Worm (Caenorhabditis elegans): Measurements from ENCODE around the gene clc-7.

clc-7 gene

DNA sequence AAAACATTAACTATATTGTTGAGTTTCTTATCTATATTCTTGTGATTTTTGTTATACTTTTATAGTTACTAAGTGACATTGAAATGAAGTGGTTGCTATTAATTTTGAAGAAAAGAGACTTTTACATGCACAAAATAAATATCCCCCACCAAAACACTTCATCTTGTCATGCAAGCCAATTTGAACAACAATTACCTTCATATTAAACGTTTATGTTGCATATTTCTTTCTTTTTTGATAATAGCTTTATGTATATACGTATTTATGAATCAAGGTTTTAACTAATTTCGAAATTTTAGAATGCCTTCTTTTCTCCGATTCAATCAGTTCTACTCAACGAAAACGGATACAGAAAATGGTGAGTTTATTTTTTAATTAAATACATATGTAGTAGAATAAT, at the start of gene clc-7:
Gene clc-7, plus strand, starts transcription at position 301 of the 400 bp plus-strand sequence.
- TF ChIP-seq T22C8.4 (GFP tag; IDR thresholded peaks at IDR 0.05): no peak
- no peak for TF ChIP-seq cog-1 (tag; optimal IDR thresholded peaks at IDR 0.05)
- no peak for TF ChIP-seq klf-2 (GFP tag; conservative IDR thresholded peaks at IDR 0.05)
- no peak for TF ChIP-seq ref-1 (GFP tag; conservative IDR thresholded peaks at IDR 0.05)
- no peak for TF ChIP-seq ztf-29 (GFP tag; IDR thresholded peaks at IDR 0.05)
- no peak for TF ChIP-seq ztf-23 (GFP tag; IDR thresholded peaks at IDR 0.05)
- no peak for TF ChIP-seq flt-1 (GFP tag; IDR thresholded peaks at IDR 0.05)
- TF ChIP-seq tab-1 (GFP tag; IDR thresholded peaks at IDR 0.05): no peak
- TF ChIP-seq med-1 (GFP tag; optimal IDR thresholded peaks at IDR 0.05; ENCODE audit: insufficient read depth): no peak

DNA sequence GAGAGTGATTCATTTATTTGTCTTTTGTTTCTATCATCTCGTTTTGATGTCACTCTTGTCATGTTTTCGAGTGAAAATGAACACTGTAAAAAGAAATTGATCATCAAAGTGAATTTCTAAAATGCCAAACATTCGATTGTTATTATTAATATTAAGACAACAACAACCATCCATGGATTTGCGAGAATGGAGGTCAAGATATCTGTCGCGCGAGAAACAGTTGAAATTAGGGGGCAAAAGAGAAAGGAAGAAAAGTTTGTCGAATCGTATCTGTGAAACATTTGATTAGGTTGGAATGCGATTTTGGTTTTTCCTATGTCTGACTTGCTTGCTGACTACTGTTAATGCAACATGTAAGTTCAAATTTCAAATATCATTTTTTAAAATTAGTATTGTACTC, 46.9 kb upstream of the clc-7 start, which contains the start of gene ZC449.2:
Gene ZC449.2, plus strand, starts transcription at position 290 of the 400 bp plus-strand sequence.
- TF ChIP-seq flt-1 (GFP tag; IDR thresholded peaks at IDR 0.05) (no peak), cog-1 (tag; optimal IDR thresholded peaks at IDR 0.05) (no peak), ztf-29 (GFP tag; IDR thresholded peaks at IDR 0.05) (no peak), med-1 (GFP tag; optimal IDR thresholded peaks at IDR 0.05; ENCODE audit: insufficient read depth) (no peak), ztf-23 (GFP tag; IDR thresholded peaks at IDR 0.05) (no peak), T22C8.4 (GFP tag; IDR thresholded peaks at IDR 0.05) (no peak), ref-1 (GFP tag; conservative IDR thresholded peaks at IDR 0.05) (no peak), klf-2 (GFP tag; conservative IDR thresholded peaks at IDR 0.05) (no peak), tab-1 (GFP tag; IDR thresholded peaks at IDR 0.05) (no peak)

- TF ChIP-seq ztf-29 (GFP tag; IDR thresholded peaks at IDR 0.05) (peak; percentile 71; the same call in 1 of the 2 replicates), tab-1 (GFP tag; IDR thresholded peaks at IDR 0.05) (peak; percentile 82), ref-1 (GFP tag; conservative IDR thresholded peaks at IDR 0.05) (peak; percentile 61), klf-2 (GFP tag; conservative IDR thresholded peaks at IDR 0.05) (peak; percentile 73; the same call in 1 of the 2 replicates), med-1 (GFP tag; optimal IDR thresholded peaks at IDR 0.05; ENCODE audit: insufficient read depth) (no peak), T22C8.4 (GFP tag; IDR thresholded peaks at IDR 0.05) (peak; percentile 36; the same call in 1 of the 2 replicates), flt-1 (GFP tag; IDR thresholded peaks at IDR 0.05) (peak; percentile 89), ztf-23 (GFP tag; IDR thresholded peaks at IDR 0.05) (peak; percentile 82), cog-1 (tag; optimal IDR thresholded peaks at IDR 0.05) (no peak)
Measured at ce11 chrX:5022682-5023081, 45.2 kb upstream of the clc-7 start.

- TF ChIP-seq T22C8.4 (GFP tag; IDR thresholded peaks at IDR 0.05) (no peak), flt-1 (GFP tag; IDR thresholded peaks at IDR 0.05) (no peak), klf-2 (GFP tag; conservative IDR thresholded peaks at IDR 0.05) (no peak), med-1 (GFP tag; optimal IDR thresholded peaks at IDR 0.05; ENCODE audit: insufficient read depth) (no peak), ref-1 (GFP tag; conservative IDR thresholded peaks at IDR 0.05) (no peak), tab-1 (GFP tag; IDR thresholded peaks at IDR 0.05) (no peak), ztf-23 (GFP tag; IDR thresholded peaks at IDR 0.05) (no peak), ztf-29 (GFP tag; IDR thresholded peaks at IDR 0.05) (no peak), cog-1 (tag; optimal IDR thresholded peaks at IDR 0.05) (no peak)
Measured at ce11 chrX:5024300-5024699, 43.6 kb upstream of the clc-7 start, which contains the start of gene ZC449.1. TSS of gene ZC449.1 (plus strand) at chrX:5024420.

DNA sequence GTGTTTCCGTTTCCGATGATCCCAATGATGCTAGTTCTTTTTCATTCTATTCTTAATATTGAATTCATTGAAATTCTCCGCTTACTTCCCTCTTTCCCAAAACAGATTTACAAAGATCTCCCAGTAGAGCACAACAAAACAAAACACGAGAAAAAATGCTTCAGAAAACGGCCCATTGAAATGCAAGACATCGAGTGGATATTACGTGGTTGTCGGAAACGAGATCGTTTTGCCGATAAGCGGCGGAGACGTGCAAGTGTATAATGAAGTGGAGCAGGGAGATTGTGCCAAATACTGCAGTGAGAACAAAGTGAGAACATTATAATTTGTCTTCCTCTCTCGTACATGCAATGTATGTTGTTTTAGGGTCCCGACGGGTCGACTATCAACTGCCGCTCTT, 41.4 kb upstream of the clc-7 start:
- TF ChIP-seq tab-1 (GFP tag; IDR thresholded peaks at IDR 0.05) (no peak), ztf-23 (GFP tag; IDR thresholded peaks at IDR 0.05) (no peak), med-1 (GFP tag; optimal IDR thresholded peaks at IDR 0.05; ENCODE audit: insufficient read depth) (no peak), ref-1 (GFP tag; conservative IDR thresholded peaks at IDR 0.05) (no peak), cog-1 (tag; optimal IDR thresholded peaks at IDR 0.05) (no peak), flt-1 (GFP tag; IDR thresholded peaks at IDR 0.05) (no peak), klf-2 (GFP tag; conservative IDR thresholded peaks at IDR 0.05) (no peak), ztf-29 (GFP tag; IDR thresholded peaks at IDR 0.05) (no peak), T22C8.4 (GFP tag; IDR thresholded peaks at IDR 0.05) (no peak)

- TF ChIP-seq klf-2 (GFP tag; conservative IDR thresholded peaks at IDR 0.05) (no peak), med-1 (GFP tag; optimal IDR thresholded peaks at IDR 0.05; ENCODE audit: insufficient read depth) (no peak), ref-1 (GFP tag; conservative IDR thresholded peaks at IDR 0.05) (no peak), ztf-23 (GFP tag; IDR thresholded peaks at IDR 0.05) (no peak), ztf-29 (GFP tag; IDR thresholded peaks at IDR 0.05) (no peak)
Measured at ce11 chrX:5027923-5028592, 39.8 kb upstream of the clc-7 start.

DNA sequence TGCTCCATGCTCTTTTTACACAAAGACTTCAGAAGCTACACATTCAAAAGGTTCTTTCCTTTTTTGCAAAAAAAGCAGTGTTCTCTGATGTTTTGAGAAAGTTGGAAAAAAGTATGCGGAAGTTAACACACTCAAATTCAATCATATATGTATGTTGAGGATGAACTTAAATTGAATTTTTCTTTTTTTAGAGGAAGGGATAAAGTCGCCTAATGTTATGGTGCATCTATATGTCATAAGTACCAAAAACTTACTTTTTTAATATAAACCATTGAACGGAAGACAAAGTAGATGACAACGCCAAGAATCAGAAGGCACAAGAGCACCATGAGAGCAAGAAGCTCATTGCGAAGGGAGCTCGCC, 39.3 kb upstream of the clc-7 start:
- TF ChIP-seq klf-2 (GFP tag; conservative IDR thresholded peaks at IDR 0.05) (no peak), T22C8.4 (GFP tag; IDR thresholded peaks at IDR 0.05) (no peak), cog-1 (tag; optimal IDR thresholded peaks at IDR 0.05) (no peak), ztf-23 (GFP tag; IDR thresholded peaks at IDR 0.05) (no peak), med-1 (GFP tag; optimal IDR thresholded peaks at IDR 0.05; ENCODE audit: insufficient read depth) (no peak), ref-1 (GFP tag; conservative IDR thresholded peaks at IDR 0.05) (no peak), ztf-29 (GFP tag; IDR thresholded peaks at IDR 0.05) (no peak), flt-1 (GFP tag; IDR thresholded peaks at IDR 0.05) (no peak), tab-1 (GFP tag; IDR thresholded peaks at IDR 0.05) (no peak)

DNA sequence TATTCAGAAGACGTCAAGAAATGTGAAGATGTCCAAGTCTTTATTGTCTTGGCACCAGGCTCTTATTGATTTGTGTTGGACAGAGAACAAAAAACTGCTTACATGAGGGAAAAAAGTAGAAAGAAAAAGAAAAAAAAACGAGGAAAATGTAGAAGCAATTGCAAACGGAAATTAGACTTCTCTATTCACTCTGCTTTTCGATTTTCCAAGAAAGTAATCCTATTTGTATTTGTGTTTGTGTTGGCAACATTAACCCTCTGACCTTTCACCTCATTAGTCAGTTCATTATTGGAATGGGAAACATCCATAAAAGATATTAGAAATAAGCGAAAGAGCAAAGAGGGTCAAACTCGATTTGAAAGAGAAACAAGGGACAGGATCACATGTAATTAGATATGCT, 36.2 kb upstream of the clc-7 start:
- TF ChIP-seq ztf-23 (GFP tag; IDR thresholded peaks at IDR 0.05) (no peak), tab-1 (GFP tag; IDR thresholded peaks at IDR 0.05) (no peak), cog-1 (tag; optimal IDR thresholded peaks at IDR 0.05) (no peak), ztf-29 (GFP tag; IDR thresholded peaks at IDR 0.05) (no peak), ref-1 (GFP tag; conservative IDR thresholded peaks at IDR 0.05) (no peak), T22C8.4 (GFP tag; IDR thresholded peaks at IDR 0.05) (no peak), klf-2 (GFP tag; conservative IDR thresholded peaks at IDR 0.05) (no peak), flt-1 (GFP tag; IDR thresholded peaks at IDR 0.05) (no peak), med-1 (GFP tag; optimal IDR thresholded peaks at IDR 0.05; ENCODE audit: insufficient read depth) (no peak)

- TF ChIP-seq cog-1 (tag; optimal IDR thresholded peaks at IDR 0.05) (peak; percentile 18), ztf-23 (GFP tag; IDR thresholded peaks at IDR 0.05) (no peak), ref-1 (GFP tag; conservative IDR thresholded peaks at IDR 0.05) (no peak)
Measured at ce11 chrX:5033868-5034267, 34.0 kb upstream of the clc-7 start, which contains the start of gene ZC449.4. TSS of gene ZC449.4 (minus strand) at chrX:5033968.

Data from whole organism, midembryonic.